Fruit fly (Drosophila melanogaster) whole organism, adult: Measurements from ENCODE around the gene CG45488.
A peak's percentile ranks its signal among the peaks of the same experiment; 100 is the strongest.
"Not testable (repeated sequence)": the region's sequence is repeated elsewhere in the genome, so short reads cannot be mapped to it uniquely, and the experiment has no call there.

ENCODE experiments used
- CG11617 ChIP-seq: fragments of 200-800 bp; sonication (Bioruptor generic); optimal IDR thresholded peaks from 2 replicates; lab custom pipeline; 2017; ENCODE audit warnings: mild to moderate bottlenecking, missing biosample characterization, missing genetic modification reagents, missing genetic modification characterization
- CG12768 ChIP-seq: fragments of 200-800 bp; sonication (Bioruptor generic); optimal IDR thresholded peaks from 2 replicates; lab custom pipeline; 2017; ENCODE audit warnings: missing biosample characterization, missing genetic modification characterization, mild to moderate bottlenecking, moderate library complexity, missing genetic modification reagents
- CG14711 ChIP-seq: fragments of 200-800 bp; sonication (Bioruptor generic); optimal IDR thresholded peaks from 2 replicates; lab custom pipeline; 2018; ENCODE audit warnings: missing biosample characterization, mild to moderate bottlenecking, missing genetic modification characterization, moderate library complexity
- CG1620 ChIP-seq: fragments of 200-800 bp; sonication (Bioruptor generic); optimal IDR thresholded peaks from 2 replicates; lab custom pipeline; 2016; ENCODE audit warnings: missing biosample characterization, missing genetic modification characterization
- CG5204 ChIP-seq: fragments of 200-800 bp; sonication (Bioruptor generic); optimal IDR thresholded peaks from 2 replicates; lab custom pipeline; 2016; ENCODE audit warnings: missing biosample characterization, missing genetic modification characterization
- CG7045 ChIP-seq: fragments of 200-800 bp; sonication (Bioruptor generic); optimal IDR thresholded peaks from 2 replicates; lab custom pipeline; 2017; ENCODE audit warnings: missing biosample characterization, mild to moderate bottlenecking, missing genetic modification characterization
- CG7101 ChIP-seq: fragments of 200-800 bp; sonication (Bioruptor generic); optimal IDR thresholded peaks from 2 replicates; lab custom pipeline; 2018; ENCODE audit warnings: missing biosample characterization, mild to moderate bottlenecking, missing genetic modification characterization, moderate library complexity
- Clk ChIP-seq: fragments of 200-800 bp; sonication (Bioruptor generic); optimal IDR thresholded peaks from 2 replicates; lab custom pipeline; 2017; ENCODE audit warnings: missing biosample characterization, missing genetic modification characterization
- Crg-1 ChIP-seq: fragments of 200-800 bp; sonication (Bioruptor generic); optimal IDR thresholded peaks from 2 replicates; lab custom pipeline; 2016; ENCODE audit warnings: missing biosample characterization, missing genetic modification characterization
- Hr96 ChIP-seq: fragments of 200-800 bp; sonication (Bioruptor generic); optimal IDR thresholded peaks from 2 replicates; lab custom pipeline; 2016; ENCODE audit warnings: missing biosample characterization, missing genetic modification characterization
- Mnt ChIP-seq: fragments of 200-800 bp; sonication (Bioruptor generic); optimal IDR thresholded peaks from 2 replicates; lab custom pipeline; 2016; ENCODE audit warnings: missing biosample characterization, mild to moderate bottlenecking, missing genetic modification characterization
- bab1 ChIP-seq: fragments of 200-800 bp; sonication (Bioruptor generic); optimal IDR thresholded peaks from 3 replicates; lab custom pipeline; 2019; ENCODE audit warnings: missing biosample characterization, mild to moderate bottlenecking, missing genetic modification characterization, moderate library complexity
- cic ChIP-seq: fragments of 200-800 bp; sonication (Bioruptor generic); optimal IDR thresholded peaks from 2 replicates; lab custom pipeline; 2017; ENCODE audit warnings: missing biosample characterization, mild to moderate bottlenecking, missing genetic modification characterization, moderate library complexity
- cnc ChIP-seq, 2 experiments: fragments of >200 bp; optimal IDR thresholded peaks; 2 replicates each; lab custom pipeline; 2017
- kay ChIP-seq: fragments of 200-800 bp; sonication (Bioruptor generic); peaks from one replicate; lab custom pipeline; 2016; ENCODE audit warnings: missing biosample characterization, missing genetic modification characterization, borderline replicate concordance
- ovo ChIP-seq: fragments of 200-800 bp; sonication (Bioruptor generic); optimal IDR thresholded peaks from 2 replicates; lab custom pipeline; 2016; ENCODE audit warnings: missing biosample characterization, missing genetic modification characterization
- pad ChIP-seq: fragments of 200-800 bp; sonication (Bioruptor generic); optimal IDR thresholded peaks from 3 replicates; lab custom pipeline; 2017; ENCODE audit warnings: missing biosample characterization, missing genetic modification characterization, mild to moderate bottlenecking, moderate library complexity, missing genetic modification reagents
- tj ChIP-seq: fragments of 200-800 bp; sonication (Bioruptor generic); optimal IDR thresholded peaks from 3 replicates; lab custom pipeline; 2017; ENCODE audit warnings: missing biosample characterization, mild to moderate bottlenecking, missing genetic modification characterization, moderate library complexity
- toe ChIP-seq: fragments of 200-800 bp; sonication (Bioruptor generic); optimal IDR thresholded peaks from 2 replicates; lab custom pipeline; 2016; ENCODE audit warnings: missing biosample characterization, missing genetic modification characterization

CG45488 gene

dm6 chrX:19944047-19944446 lies 23.8 kb upstream of the CG45488 start, which contains the start of gene CG45492:
CG45492 (minus strand) TSS chrX:19944147.
- not testable (repeated sequence) for TF ChIP-seq ovo, kay, CG1620 (GFP tag; lab: Kevin White, UChicago)

DNA sequence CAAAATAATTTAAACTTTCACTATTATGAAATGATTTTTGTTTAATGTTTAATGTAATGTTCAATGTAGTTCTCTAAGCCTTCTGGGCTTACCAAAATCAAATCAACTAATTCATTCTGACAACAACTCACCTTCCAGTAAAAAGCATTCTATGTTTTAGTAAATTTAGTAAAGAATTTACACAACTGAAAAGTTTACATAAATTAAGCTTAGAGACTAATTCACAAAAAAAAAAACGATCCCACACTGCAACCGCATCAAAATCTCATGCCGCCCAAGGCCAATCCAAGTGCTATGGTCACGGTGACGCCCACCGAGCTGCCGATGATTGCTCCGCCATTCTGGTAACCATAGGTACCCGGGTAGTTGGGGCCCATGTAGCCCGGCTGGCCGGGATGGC lies 18.7 kb upstream of the CG45488 start, which contains the start of gene CG45491:
CG45491 (minus strand) TSS at position 101 of the 400 bp plus-strand sequence.
- TF ChIP-seq CG14711 (tag; lab: Kevin White, UChicago); cnc (optimal IDR thresholded peaks at IDR 0.05; lab: Kevin White, UChicago); Hr96: not testable (repeated sequence)

- TF ChIP-seq CG7101; CG1620 (GFP tag; lab: Kevin White, UChicago); CG11617: not testable (repeated sequence)
These were observed 14.0 kb upstream of the CG45488 start, which contains the start of gene CG45490 for dm6 chrX:19934194-19934593. CG45490 (minus strand) TSS chrX:19934294.

DNA sequence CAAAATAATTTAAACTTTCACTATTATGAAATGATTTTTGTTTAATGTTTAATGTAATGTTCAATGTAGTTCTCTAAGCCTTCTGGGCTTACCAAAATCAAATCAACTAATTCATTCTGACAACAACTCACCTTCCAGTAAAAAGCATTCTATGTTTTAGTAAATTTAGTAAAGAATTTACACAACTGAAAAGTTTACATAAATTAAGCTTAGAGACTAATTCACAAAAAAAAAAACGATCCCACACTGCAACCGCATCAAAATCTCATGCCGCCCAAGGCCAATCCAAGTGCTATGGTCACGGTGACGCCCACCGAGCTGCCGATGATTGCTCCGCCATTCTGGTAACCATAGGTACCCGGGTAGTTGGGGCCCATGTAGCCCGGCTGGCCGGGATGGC lies 8.8 kb upstream of the CG45488 start, which contains the start of gene CG45489:
CG45489 (minus strand) TSS at position 101 of the 400 bp plus-strand sequence.
- not testable (repeated sequence) for TF ChIP-seq CG5204, bab1, Clk (GFP tag; lab: Kevin White, UChicago)

dm6 chrX:19915181-19915580 lies 5.1 kb downstream of the CG45488 start, which contains the start of gene CG45487:
CG45487 (minus strand) TSS chrX:19915281.
- not testable (repeated sequence) for TF ChIP-seq CG1620 (GFP tag; lab: Kevin White, UChicago); Mnt (GFP tag; lab: Kevin White, UChicago); CG14711 (tag; lab: Kevin White, UChicago)

DNA sequence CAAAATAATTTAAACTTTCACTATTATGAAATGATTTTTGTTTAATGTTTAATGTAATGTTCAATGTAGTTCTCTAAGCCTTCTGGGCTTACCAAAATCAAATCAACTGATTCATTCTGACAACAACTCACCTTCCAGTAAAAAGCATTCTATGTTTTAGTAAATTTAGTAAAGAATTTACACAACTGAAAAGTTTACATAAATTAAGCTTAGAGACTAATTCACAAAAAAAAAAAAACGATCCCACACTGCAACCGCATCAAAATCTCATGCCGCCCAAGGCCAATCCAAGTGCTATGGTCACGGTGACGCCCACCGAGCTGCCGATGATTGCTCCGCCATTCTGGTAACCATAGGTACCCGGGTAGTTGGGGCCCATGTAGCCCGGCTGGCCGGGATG lies 10.2 kb downstream of the CG45488 start, which contains the start of gene CG45486:
CG45486 (minus strand) TSS at position 101 of the 400 bp plus-strand sequence.
- not testable (repeated sequence) for TF ChIP-seq CG14711 (tag; lab: Kevin White, UChicago); CG1620 (GFP tag; lab: Kevin White, UChicago); kay (GFP tag; lab: Kevin White, UChicago)

DNA sequence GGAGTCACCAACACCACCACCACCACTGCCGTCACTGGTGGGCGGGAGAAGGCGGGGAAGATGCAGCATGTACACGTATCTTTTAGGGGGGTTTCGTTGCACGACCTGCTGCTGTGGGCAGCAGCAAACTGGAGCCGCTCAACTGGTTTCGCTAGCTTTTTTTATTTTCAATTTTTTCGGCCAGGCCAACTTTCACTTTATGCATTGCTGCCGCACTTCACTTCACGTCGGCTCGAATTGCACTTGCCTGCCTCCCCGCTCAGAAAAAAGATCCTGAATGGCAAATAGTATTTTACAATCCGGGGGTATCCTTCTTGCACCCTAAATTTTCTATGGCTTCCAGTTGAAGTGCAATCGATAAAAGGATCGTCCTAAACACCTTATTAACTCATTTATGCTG lies 20.3 kb downstream of the CG45488 start:
- TF ChIP-seq ovo (GFP tag; lab: Kevin White, UChicago) (no peak), cnc (optimal IDR thresholded peaks at IDR 0.05; lab: Kevin White, UChicago) (no peak), CG11617 (no peak), toe (no peak), CG5204 (GFP tag; lab: Kevin White, UChicago) (no peak), CG7101 (no peak), bab1 (GFP tag; lab: Kevin White, UChicago) (no peak), Mnt (GFP tag; lab: Kevin White, UChicago) (no peak), CG7045 (GFP tag; lab: Kevin White, UChicago) (no peak), tj (no peak), pad (no peak), CG1620 (GFP tag; lab: Kevin White, UChicago) (no peak), cic (GFP tag; lab: Kevin White, UChicago) (no peak), CG12768 (GFP tag; lab: Kevin White, UChicago) (no peak)

dm6 chrX:19897991-19898473 lies 22.2 kb downstream of the CG45488 start:
- TF ChIP-seq kay (GFP tag; lab: Kevin White, UChicago) (no peak), cnc (optimal IDR thresholded peaks at IDR 0.05; lab: Kevin White, UChicago) (no peak), Mnt (GFP tag; lab: Kevin White, UChicago) (no peak), CG11617 (no peak)

DNA sequence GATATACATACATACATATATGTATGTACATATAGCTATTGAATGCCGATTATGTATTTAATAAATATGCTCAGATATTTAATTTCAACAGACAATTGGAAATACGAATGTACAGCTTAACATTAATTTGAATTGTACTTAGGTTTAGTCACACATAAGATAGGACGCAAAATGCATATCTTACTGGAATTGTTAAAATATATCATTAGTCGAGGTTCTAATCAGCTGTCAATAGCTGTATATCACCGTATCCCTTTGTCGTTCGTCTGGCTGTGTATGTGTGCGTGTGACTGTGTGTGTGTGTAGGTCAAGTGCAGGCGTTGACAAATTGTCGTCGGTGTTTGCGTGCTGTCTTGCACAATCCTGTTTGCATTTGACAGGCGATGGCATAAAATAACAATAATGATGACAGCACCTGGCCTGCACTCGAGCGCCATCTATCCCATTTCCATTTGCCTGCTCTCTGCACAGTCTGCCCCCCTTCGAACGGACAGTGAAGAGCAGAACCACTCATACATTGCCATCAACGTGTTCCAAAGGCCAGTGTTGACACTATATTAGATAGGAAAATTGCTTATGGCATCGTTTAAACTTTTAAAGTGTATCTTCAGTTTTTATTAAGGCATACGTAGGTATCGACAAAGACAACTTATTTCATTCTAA lies 22.8 kb downstream of the CG45488 start:
- TF ChIP-seq cnc (optimal IDR thresholded peaks at IDR 0.05; lab: Kevin White, UChicago) (no peak), Crg-1 (GFP tag; lab: Kevin White, UChicago) (no peak), bab1 (GFP tag; lab: Kevin White, UChicago) (no peak), Hr96 (peak; percentile 13), Mnt (GFP tag; lab: Kevin White, UChicago) (no peak), tj (peak; percentile 13), CG14711 (tag; lab: Kevin White, UChicago) (no peak), pad (no peak), Clk (GFP tag; lab: Kevin White, UChicago) (no peak), cic (GFP tag; lab: Kevin White, UChicago) (no peak), CG7045 (GFP tag; lab: Kevin White, UChicago) (no peak), kay (GFP tag; lab: Kevin White, UChicago) (peak; percentile 16), toe (no peak), CG11617 (no peak), CG5204 (GFP tag; lab: Kevin White, UChicago) (no peak)
